Worm (Caenorhabditis elegans): ENCODE results near the gene sru-4.

ce11 chrIV:9457400-9457799 lies 40.8 kb upstream of the sru-4 start, which contains the start of gene cutl-17:
- TF ChIP-seq unc-39 (tag; optimal IDR thresholded peaks at IDR 0.05) (no peak), mls-2 (tag; optimal IDR thresholded peaks at IDR 0.05) (no peak), pha-4 (tag; optimal IDR thresholded peaks at IDR 0.05) (no peak), mep-1 (tag; optimal IDR thresholded peaks at IDR 0.05) (no peak), elt-3 (tag; optimal IDR thresholded peaks at IDR 0.05) (no peak), nhr-12 (tag; optimal IDR thresholded peaks at IDR 0.05) (no peak), lin-13 (tag; optimal IDR thresholded peaks at IDR 0.05) (no peak)
